Worm (Caenorhabditis elegans) whole organism, L4 larva: ENCODE data around the gene lmtr-3.

Source experiments
- F10B5.3 ChIP-seq: sonication (generic microtip); optimal IDR thresholded peaks from 2 replicates; lab custom pipeline; 2016; ENCODE audit warnings: mild to moderate bottlenecking, missing genetic modification characterization, missing compliant biosample characterization
- F37D6.2 ChIP-seq: sonication (generic microtip); optimal IDR thresholded peaks from 2 replicates; lab custom pipeline; 2016; ENCODE audit warnings: mild to moderate bottlenecking, missing genetic modification characterization, missing compliant biosample characterization
- R02D3.7 ChIP-seq: fragments of 150-350 bp; sonication (generic microtip); optimal IDR thresholded peaks from 3 replicates; lab custom pipeline; 2014; ENCODE audit warnings: missing biosample characterization, missing genetic modification characterization
- T26A8.4 ChIP-seq: fragments of 200-800 bp; sonication (Bioruptor generic); IDR thresholded peaks from 2 replicates; pipeline ENCODE4 v1.3.6; 2022; ENCODE audit warnings: missing genetic modification characterization, missing compliant biosample characterization
- ZK546.5 ChIP-seq, 2 experiments: sonication (generic microtip); optimal IDR thresholded peaks; 2 replicates each; lab custom pipeline; 2017; ENCODE audit warnings: missing biosample characterization in 2 of 2, missing genetic modification characterization in 2 of 2
- aha-1 ChIP-seq: fragments of 150-350 bp; peaks from one replicate; lab custom pipeline; 2014; ENCODE audit warnings: missing biosample characterization, missing genetic modification characterization
- ama-1 ChIP-seq: fragments of 150-350 bp; optimal IDR thresholded peaks from 2 replicates; lab custom pipeline; 2014; ENCODE audit warnings: inconsistent platforms, mixed read lengths
- attf-4 ChIP-seq: sonication (generic microtip); optimal IDR thresholded peaks from 3 replicates; lab custom pipeline; 2017; ENCODE audit warnings: missing biosample characterization, missing genetic modification characterization
- ceh-20 ChIP-seq: fragments of 200-800 bp; sonication (Bioruptor generic); IDR thresholded peaks from 2 replicates; pipeline ENCODE4 v1.3.6; 2022; ENCODE audit warnings: missing genetic modification reagents, missing genetic modification characterization, missing compliant biosample characterization
- ceh-28 ChIP-seq: fragments of 150-350 bp; optimal IDR thresholded peaks from 2 replicates; lab custom pipeline; 2014; ENCODE audit warnings: missing biosample characterization, missing genetic modification reagents, missing genetic modification characterization
- ceh-32 ChIP-seq: sonication (generic microtip); optimal IDR thresholded peaks from 2 replicates; lab custom pipeline; 2016; ENCODE audit warnings: mild to moderate bottlenecking, missing genetic modification characterization, missing compliant biosample characterization; ENCODE audit not compliant: poor library complexity
- ceh-62 ChIP-seq: sonication (generic microtip); optimal IDR thresholded peaks from 2 replicates; lab custom pipeline; 2017; ENCODE audit warnings: missing biosample characterization, missing genetic modification characterization
- ces-1 ChIP-seq: fragments of 150-350 bp; sonication (generic microtip); optimal IDR thresholded peaks from 4 replicates; lab custom pipeline; 2014; ENCODE audit warnings: missing biosample characterization, missing genetic modification reagents, missing genetic modification characterization
- ctbp-1 ChIP-seq: fragments of 200-800 bp; sonication (Bioruptor generic); IDR thresholded peaks from 2 replicates; pipeline ENCODE4 v1.3.6; 2022; ENCODE audit warnings: missing genetic modification reagents, missing genetic modification characterization, missing compliant biosample characterization
- daf-16 ChIP-seq, 3 experiments: sonication (generic microtip); optimal IDR thresholded peaks; 2 replicates each; lab custom pipeline; 2016 to 2017; ENCODE audit warnings: missing genetic modification characterization in 3 of 3, missing genetic modification reagents in 3 of 3, mild to moderate bottlenecking in 2 of 3, missing compliant biosample characterization in 2 of 3, missing biosample characterization in 1 of 3, moderate library complexity in 1 of 3
- dmd-6 ChIP-seq: fragments of 200-800 bp; sonication (Bioruptor generic); IDR thresholded peaks from 2 replicates; pipeline ENCODE4 v1.3.6; 2022; ENCODE audit warnings: missing genetic modification reagents, missing genetic modification characterization, missing compliant biosample characterization
- dmd-8 ChIP-seq: fragments of 200-800 bp; sonication (Bioruptor generic); IDR thresholded peaks from 2 replicates; pipeline ENCODE4 v1.3.6; 2022; ENCODE audit warnings: missing genetic modification characterization, missing compliant biosample characterization
- dpl-1 ChIP-seq: fragments of 150-350 bp; optimal IDR thresholded peaks from 2 replicates; lab custom pipeline; 2014; ENCODE audit warnings: missing biosample characterization, missing genetic modification reagents, missing genetic modification characterization
- dve-1 ChIP-seq: sonication (generic microtip); optimal IDR thresholded peaks from 2 replicates; lab custom pipeline; 2017; ENCODE audit warnings: antibody characterized with exemption, mild to moderate bottlenecking, missing genetic modification characterization, missing compliant biosample characterization; ENCODE audit not compliant: insufficient read depth
- egl-27 ChIP-seq: sonication (generic microtip); optimal IDR thresholded peaks from 3 replicates; lab custom pipeline; 2017; ENCODE audit warnings: missing biosample characterization, missing genetic modification reagents, missing genetic modification characterization
- fos-1 ChIP-seq: fragments of 150-350 bp; optimal IDR thresholded peaks from 2 replicates; lab custom pipeline; 2014; ENCODE audit warnings: missing biosample characterization, missing genetic modification characterization
- hlh-11 ChIP-seq: fragments of 200-800 bp; sonication (Bioruptor generic); optimal IDR thresholded peaks from 2 replicates; lab custom pipeline; 2018; ENCODE audit warnings: mild to moderate bottlenecking, missing genetic modification characterization, missing compliant biosample characterization
- hlh-30 ChIP-seq: sonication (generic microtip); optimal IDR thresholded peaks from 2 replicates; lab custom pipeline; 2017; ENCODE audit warnings: antibody characterized with exemption, mild to moderate bottlenecking, missing genetic modification characterization, missing compliant biosample characterization; ENCODE audit not compliant: insufficient read depth
- hmg-1.1 ChIP-seq: fragments of 200-800 bp; sonication (Bioruptor generic); IDR thresholded peaks from 2 replicates; pipeline ENCODE4 v1.3.6; 2022; ENCODE audit warnings: missing genetic modification reagents, missing genetic modification characterization, missing compliant biosample characterization
- lin-1 ChIP-seq: fragments of 200-800 bp; sonication (Bioruptor generic); IDR thresholded peaks from 2 replicates; pipeline ENCODE4 v1.3.6; 2022; ENCODE audit warnings: missing genetic modification reagents, missing genetic modification characterization, missing compliant biosample characterization
- lin-29 ChIP-seq: fragments of 200-800 bp; sonication (Bioruptor generic); IDR thresholded peaks from 2 replicates; pipeline ENCODE4 v1.3.6; 2022; ENCODE audit warnings: missing genetic modification reagents, missing genetic modification characterization, missing compliant biosample characterization
- lin-38 ChIP-seq: fragments of 200-800 bp; sonication (Bioruptor generic); IDR thresholded peaks from 2 replicates; pipeline ENCODE4 v1.3.6; 2022; ENCODE audit warnings: missing genetic modification reagents, missing genetic modification characterization, missing compliant biosample characterization
- lsy-2 ChIP-seq, 2 experiments: fragments of 150-350 bp in 1 of 2; sonication (generic microtip) in 1 of 2; optimal IDR thresholded peaks; 2 replicates each; lab custom pipeline; 2014 to 2017; ENCODE audit warnings: missing biosample characterization in 2 of 2, missing genetic modification characterization in 2 of 2
- mdl-1 ChIP-seq, 2 experiments: fragments of 150-350 bp in 1 of 2; sonication (generic microtip) in 1 of 2; optimal IDR thresholded peaks; 2 replicates each; lab custom pipeline; 2014 to 2017; ENCODE audit warnings: missing biosample characterization in 2 of 2, missing genetic modification characterization in 2 of 2
- mep-1 ChIP-seq: fragments of 150-350 bp; sonication (generic microtip); optimal IDR thresholded peaks from 3 replicates; lab custom pipeline; 2014; ENCODE audit warnings: missing biosample characterization, missing genetic modification characterization
- mes-2 ChIP-seq: sonication (generic microtip); optimal IDR thresholded peaks from 2 replicates; lab custom pipeline; 2016; ENCODE audit warnings: missing genotype, mild to moderate bottlenecking, missing genetic modification characterization, missing compliant biosample characterization; ENCODE audit not compliant: poor library complexity, severe bottlenecking
- mxl-3 ChIP-seq: fragments of 200-800 bp; sonication (Bioruptor generic); optimal IDR thresholded peaks from 2 replicates; lab custom pipeline; 2018; ENCODE audit warnings: mild to moderate bottlenecking, missing genetic modification characterization, missing compliant biosample characterization
- nhr-102 ChIP-seq: sonication (generic microtip); optimal IDR thresholded peaks from 2 replicates; lab custom pipeline; 2016; ENCODE audit warnings: mild to moderate bottlenecking, missing genetic modification characterization, moderate library complexity, missing compliant biosample characterization
- nhr-11 ChIP-seq: fragments of 150-350 bp; optimal IDR thresholded peaks from 2 replicates; lab custom pipeline; 2014; ENCODE audit warnings: missing biosample characterization, missing genetic modification characterization
- nhr-28 ChIP-seq: fragments of 150-350 bp; optimal IDR thresholded peaks from 2 replicates; lab custom pipeline; 2014; ENCODE audit warnings: missing biosample characterization, missing genetic modification characterization
- nhr-6 ChIP-seq: fragments of 150-350 bp; optimal IDR thresholded peaks from 2 replicates; lab custom pipeline; 2014; ENCODE audit warnings: missing biosample characterization, missing genetic modification characterization
- nhr-77 ChIP-seq: fragments of 150-350 bp; optimal IDR thresholded peaks from 2 replicates; lab custom pipeline; 2014; ENCODE audit warnings: missing biosample characterization, missing genetic modification characterization
- rbr-2 ChIP-seq: sonication (generic microtip); optimal IDR thresholded peaks from 2 replicates; lab custom pipeline; 2016; ENCODE audit warnings: missing genotype, missing genetic modification characterization, missing compliant biosample characterization
- set-16 ChIP-seq: fragments of 200-800 bp; sonication (Bioruptor generic); IDR thresholded peaks from 2 replicates; pipeline ENCODE4 v1.3.6; 2022; ENCODE audit warnings: missing genetic modification reagents, missing genetic modification characterization, missing compliant biosample characterization
- snpc-1.2 ChIP-seq: fragments of 200-800 bp; sonication (Bioruptor generic); IDR thresholded peaks from 2 replicates; pipeline ENCODE4 v1.3.6; 2022; ENCODE audit warnings: missing genetic modification reagents, missing genetic modification characterization, missing compliant biosample characterization
- tra-1 ChIP-seq: fragments of 200-800 bp; sonication (Bioruptor generic); IDR thresholded peaks from 2 replicates; pipeline ENCODE4 v1.3.6; 2022; ENCODE audit warnings: missing genetic modification reagents, missing genetic modification characterization, missing compliant biosample characterization
- zag-1 ChIP-seq: fragments of 150-350 bp; optimal IDR thresholded peaks from 2 replicates; lab custom pipeline; 2014; ENCODE audit warnings: missing biosample characterization, missing genetic modification characterization
- zfp-2 ChIP-seq: sonication (generic microtip); optimal IDR thresholded peaks from 2 replicates; lab custom pipeline; 2016; ENCODE audit warnings: mild to moderate bottlenecking, missing genetic modification characterization, missing compliant biosample characterization
- zfp-3 ChIP-seq: fragments of 200-800 bp; sonication (Bioruptor generic); conservative IDR thresholded peaks from 2 replicates; pipeline ENCODE4 v1.3.6; 2022; ENCODE audit warnings: missing genetic modification reagents, missing genetic modification characterization, missing compliant biosample characterization
- zip-11 ChIP-seq: fragments of 200-800 bp; sonication (Bioruptor generic); IDR thresholded peaks from 2 replicates; pipeline ENCODE4 v1.3.6; 2022; ENCODE audit warnings: missing genetic modification characterization, missing compliant biosample characterization
- zip-2 ChIP-seq: fragments of 150-350 bp; optimal IDR thresholded peaks from 2 replicates; lab custom pipeline; 2014; ENCODE audit warnings: missing biosample characterization, missing genetic modification characterization
- ztf-7 ChIP-seq: fragments of 150-350 bp; optimal IDR thresholded peaks from 2 replicates; lab custom pipeline; 2014; ENCODE audit warnings: missing biosample characterization, missing genetic modification characterization

Gene lmtr-3

ce11 chrV:11119294-11119755, 4.7 kb upstream of the lmtr-3 start, which contains the start of gene scb-1 (continued):
- no peak for TF ChIP-seq tra-1 (GFP tag; lab: Robert Waterston, UW)
- TF ChIP-seq zip-2 (tag; lab: Kevin White, UChicago): peak; percentile 34
- TF ChIP-seq mep-1 (tag; lab: Kevin White, UChicago): peak; percentile 0
- peak; percentile 52 for TF ChIP-seq aha-1
- TF ChIP-seq dpl-1 (GFP tag; lab: Kevin White, UChicago): no peak
- TF ChIP-seq lin-1: no peak
- no peak for TF ChIP-seq nhr-11 (tag; lab: Kevin White, UChicago)
- 0 out of 2 replicates have a peak, but pooled peaks have one; percentile 28 for TF ChIP-seq ctbp-1 (GFP tag; lab: Robert Waterston, UW)
- TF ChIP-seq ceh-32 (tag; lab: Kevin White, UChicago): no peak
- TF ChIP-seq F37D6.2 (tag; lab: Kevin White, UChicago): no peak
- no peak for TF ChIP-seq dmd-8 (GFP tag; lab: Robert Waterston, UW)
- TF ChIP-seq F10B5.3: no peak
- peak; percentile 1 for TF ChIP-seq rbr-2 (tag; lab: Kevin White, UChicago)
- TF ChIP-seq lin-38 (GFP tag; lab: Robert Waterston, UW): 0 out of 2 replicates have a peak, but pooled peaks have one; percentile 5

ce11 chrV:11121247-11121646, 2.7 kb upstream of the lmtr-3 start:
- TF ChIP-seq mes-2 (tag; lab: Kevin White, UChicago) (peak; percentile 15), daf-16 (GFP tag; optimal IDR thresholded peaks at IDR 0.05; lab: Kevin White, UChicago) (peak in 1 of 2 experiments; percentile 51), daf-16 (tag; optimal IDR thresholded peaks at IDR 0.05; lab: Kevin White, UChicago) (no peak), hlh-11 (tag; lab: Kevin White, UChicago) (peak; percentile 49), lin-29 (GFP tag; lab: Robert Waterston, UW) (no peak), hmg-1.1 (GFP tag; lab: Robert Waterston, UW) (0 out of 2 replicates have a peak, but pooled peaks have one; percentile 14), ctbp-1 (GFP tag; lab: Robert Waterston, UW) (no peak), nhr-28 (tag; lab: Kevin White, UChicago) (peak; percentile 47), dve-1 (tag; lab: Kevin White, UChicago) (peak; percentile 26), mxl-3 (peak; percentile 88), zag-1 (no peak), ZK546.5 (tag; optimal IDR thresholded peaks at IDR 0.05; lab: Kevin White, UChicago) (no peak), ceh-20 (no peak), R02D3.7 (tag; lab: Kevin White, UChicago) (no peak), attf-4 (no peak), zfp-3 (GFP tag; lab: Robert Waterston, UW) (no peak), zip-11 (no peak), ces-1 (GFP tag; lab: Kevin White, UChicago) (no peak), snpc-1.2 (no peak), nhr-102 (tag; lab: Kevin White, UChicago) (no peak), lsy-2 (tag; optimal IDR thresholded peaks at IDR 0.05; lab: Kevin White, UChicago) (peak in 1 of 2 experiments; percentile 33), fos-1 (tag; lab: Kevin White, UChicago) (no peak), nhr-77 (peak; percentile 26), ceh-28 (tag; lab: Kevin White, UChicago) (no peak), T26A8.4 (no peak), ceh-62 (no peak), ama-1 (lab: Kevin White, UChicago) (peak; percentile 17), aha-1 (peak; percentile 37), ztf-7 (no peak), zfp-2 (tag; lab: Kevin White, UChicago) (no peak), mep-1 (tag; lab: Kevin White, UChicago) (peak; percentile 49), dmd-6 (GFP tag; lab: Robert Waterston, UW) (peak; percentile 21; the same call in 1 of the 2 replicates), hlh-30 (tag; lab: Kevin White, UChicago) (peak; percentile 93), mdl-1 (tag; optimal IDR thresholded peaks at IDR 0.05; lab: Kevin White, UChicago) (peak; percentile 56 to 90), nhr-6 (tag; lab: Kevin White, UChicago) (peak; percentile 38), egl-27 (no peak), F10B5.3 (no peak), lin-38 (GFP tag; lab: Robert Waterston, UW) (0 out of 2 replicates have a peak, but pooled peaks have one; percentile 7), rbr-2 (tag; lab: Kevin White, UChicago) (no peak), set-16 (no peak), nhr-11 (tag; lab: Kevin White, UChicago) (peak; percentile 21)
